Worm (Caenorhabditis elegans) whole organism, mixed stage, embryonic: ENCODE results near the gene F11C1.9.

Experiments used
- blmp-1 ChIP-seq: fragments of 150-350 bp; optimal IDR thresholded peaks from 2 replicates; lab custom pipeline; 2014; ENCODE audit warnings: missing biosample characterization, missing genetic modification characterization
- ceh-43 ChIP-seq: fragments of 200-800 bp; sonication (Bioruptor generic); optimal IDR thresholded peaks from 2 replicates; lab custom pipeline; 2018; ENCODE audit warnings: mild to moderate bottlenecking, missing genetic modification characterization, moderate library complexity, missing compliant biosample characterization
- cnd-1 ChIP-seq: fragments of 200-800 bp; sonication (Bioruptor generic); optimal IDR thresholded peaks from 2 replicates; lab custom pipeline; 2018; ENCODE audit warnings: mild to moderate bottlenecking, missing genetic modification characterization, missing compliant biosample characterization
- elt-1 ChIP-seq: sonication (generic microtip); optimal IDR thresholded peaks from 2 replicates; lab custom pipeline; 2017; ENCODE audit warnings: missing genetic modification characterization, mild to moderate bottlenecking, missing compliant biosample characterization, antibody characterized with exemption, moderate library complexity, borderline replicate concordance; ENCODE audit not compliant: insufficient read depth
- elt-3 ChIP-seq: fragments of 150-350 bp; optimal IDR thresholded peaks from 2 replicates; lab custom pipeline; 2014; ENCODE audit warnings: missing biosample characterization, missing genetic modification characterization
- lin-13 ChIP-seq: fragments of 150-350 bp; optimal IDR thresholded peaks from 2 replicates; lab custom pipeline; 2014; ENCODE audit warnings: missing biosample characterization, missing genetic modification characterization
- nhr-12 ChIP-seq: fragments of 150-350 bp; optimal IDR thresholded peaks from 2 replicates; lab custom pipeline; 2014; ENCODE audit warnings: missing biosample characterization, missing genetic modification characterization
- nhr-237 ChIP-seq: fragments of 150-350 bp; optimal IDR thresholded peaks from 2 replicates; lab custom pipeline; 2014; ENCODE audit warnings: missing biosample characterization, missing genetic modification characterization
- nhr-28 ChIP-seq: fragments of 150-350 bp; optimal IDR thresholded peaks from 2 replicates; lab custom pipeline; 2014; ENCODE audit warnings: missing biosample characterization, missing genetic modification characterization
- nhr-76 ChIP-seq: sonication (generic microtip); optimal IDR thresholded peaks from 2 replicates; lab custom pipeline; 2017; ENCODE audit warnings: missing biosample characterization, missing genetic modification characterization
- pha-4 ChIP-seq: fragments of 150-350 bp; optimal IDR thresholded peaks from 2 replicates; lab custom pipeline; 2018; ENCODE audit warnings: missing biosample characterization, missing genetic modification reagents, missing genetic modification characterization
- snpc-4 ChIP-seq: fragments of 150-350 bp; optimal IDR thresholded peaks from 2 replicates; lab custom pipeline; 2014; ENCODE audit warnings: missing biosample characterization, missing genetic modification characterization
- unc-39 ChIP-seq: fragments of 150-350 bp; optimal IDR thresholded peaks from 2 replicates; lab custom pipeline; 2014; ENCODE audit warnings: missing biosample characterization, missing genetic modification characterization
- unc-62 ChIP-seq: fragments of 150-350 bp; optimal IDR thresholded peaks from 2 replicates; lab custom pipeline; 2014; ENCODE audit warnings: missing biosample characterization, missing genetic modification reagents, missing genetic modification characterization

DNA sequence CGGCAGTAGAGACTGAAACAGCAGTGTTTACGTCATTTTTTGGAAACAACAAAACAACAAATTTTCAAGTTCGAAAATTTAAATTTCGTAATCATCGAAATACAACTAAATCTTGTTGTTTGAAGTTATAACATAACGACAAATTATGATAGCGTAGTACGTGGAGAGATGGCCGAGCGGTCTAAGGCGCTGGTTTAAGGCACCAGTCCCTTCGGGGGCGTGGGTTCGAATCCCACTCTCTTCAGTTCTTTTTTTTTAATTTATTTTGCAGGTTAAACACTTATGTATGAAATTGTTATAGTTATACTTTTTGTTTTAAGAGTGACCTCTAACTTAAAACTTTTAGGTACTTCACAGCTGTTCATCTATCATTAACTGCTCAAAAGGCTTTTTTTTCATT is 35.1 kb downstream of the F11C1.9 start:
- no peak for TF ChIP-seq nhr-28 (tag; lab: Kevin White, UChicago)
- TF ChIP-seq nhr-12 (tag; lab: Kevin White, UChicago) = no peak
- TF ChIP-seq nhr-76 = no peak
- no peak for TF ChIP-seq elt-1
- no peak for TF ChIP-seq blmp-1 (tag; lab: Kevin White, UChicago)
- TF ChIP-seq nhr-237 (tag; lab: Kevin White, UChicago) = no peak
- TF ChIP-seq unc-39 (tag; lab: Kevin White, UChicago) = no peak
- TF ChIP-seq lin-13 = no peak
- TF ChIP-seq unc-62 (GFP tag; lab: Kevin White, UChicago) = no peak
- no peak for TF ChIP-seq elt-3 (tag; lab: Kevin White, UChicago)
- no peak for TF ChIP-seq pha-4 (tag; lab: Kevin White, UChicago)
- TF ChIP-seq snpc-4 (tag; lab: Kevin White, UChicago) = no peak
- no peak for TF ChIP-seq cnd-1 (tag; lab: Kevin White, UChicago)
- no peak for TF ChIP-seq ceh-43 (GFP tag; lab: Kevin White, UChicago)
